Worm (Caenorhabditis elegans): ENCODE results near the gene rgs-10.

Gene rgs-10

ce11 chrX:14976840-14977534 lies 14.4 kb downstream of the rgs-10 start:
- TF ChIP-seq ztf-11 (tag; optimal IDR thresholded peaks at IDR 0.05) = no peak
- no peak for TF ChIP-seq madf-9 (GFP tag; conservative IDR thresholded peaks at IDR 0.05)
- peak; percentile 14 for TF ChIP-seq mes-2 (tag; optimal IDR thresholded peaks at IDR 0.05; ENCODE audit: poor library complexity, severe bottlenecking)
- TF ChIP-seq dve-1 (tag; optimal IDR thresholded peaks at IDR 0.05; ENCODE audit: insufficient read depth) = no peak
- TF ChIP-seq fkh-10 (GFP tag; optimal IDR thresholded peaks at IDR 0.05) = no peak
- no peak for TF ChIP-seq lin-13 (GFP tag; optimal IDR thresholded peaks at IDR 0.05)
- no peak for TF ChIP-seq nhr-28 (tag; optimal IDR thresholded peaks at IDR 0.05)
- no peak for TF ChIP-seq nhr-10 (tag; optimal IDR thresholded peaks at IDR 0.05)
- 0 out of 2 replicates have a peak, but pooled peaks have one; percentile 35 for TF ChIP-seq snpc-1.2 (GFP tag; IDR thresholded peaks at IDR 0.05)
- TF ChIP-seq T20F7.1 (GFP tag; optimal IDR thresholded peaks at IDR 0.05) = no peak
- no peak for TF ChIP-seq zip-11 (GFP tag; IDR thresholded peaks at IDR 0.05)
- no peak for TF ChIP-seq ceh-32 (tag; optimal IDR thresholded peaks at IDR 0.05; ENCODE audit: poor library complexity)
- TF ChIP-seq unc-62 (GFP tag; optimal IDR thresholded peaks at IDR 0.05 in 1 of 2) = no peak
- no peak for TF ChIP-seq unc-62 (tag; optimal IDR thresholded peaks at IDR 0.05)
- no peak for TF ChIP-seq hif-1 (tag; optimal IDR thresholded peaks at IDR 0.05)
- no peak for TF ChIP-seq R02D3.7 (tag; optimal IDR thresholded peaks at IDR 0.05)
- no peak for TF ChIP-seq hmg-1.1 (GFP tag; IDR thresholded peaks at IDR 0.05)
- TF ChIP-seq F26F4.8 (GFP tag; conservative IDR thresholded peaks at IDR 0.05) = 0 out of 2 replicates have a peak, but pooled peaks have one; percentile 19
- no peak for TF ChIP-seq lin-15B (tag; optimal IDR thresholded peaks at IDR 0.05)
- TF ChIP-seq nhr-102 (tag; optimal IDR thresholded peaks at IDR 0.05) = no peak
- no peak for TF ChIP-seq cey-2 (tag; optimal IDR thresholded peaks at IDR 0.05; ENCODE audit: borderline replicate concordance, insufficient read depth)
- no peak for TF ChIP-seq nhr-41 (GFP tag; IDR thresholded peaks at IDR 0.05)
- no peak for TF ChIP-seq F10B5.3 (tag; optimal IDR thresholded peaks at IDR 0.05)
- peak; percentile 44 for TF ChIP-seq ces-1 (GFP tag; optimal IDR thresholded peaks at IDR 0.05)
- 0 out of 2 replicates have a peak, but pooled peaks have one; percentile 13 for TF ChIP-seq lim-7 (GFP tag; IDR thresholded peaks at IDR 0.05)
- no peak for TF ChIP-seq duxl-1 (tag; optimal IDR thresholded peaks at IDR 0.05; ENCODE audit: poor library complexity)
- TF ChIP-seq snpc-4 (tag; optimal IDR thresholded peaks at IDR 0.05) = no peak
- no peak for TF ChIP-seq daf-8 (GFP tag; IDR thresholded peaks at IDR 0.05)
- no peak for TF ChIP-seq Y48G9A.11 (GFP tag; IDR thresholded peaks at IDR 0.05)
- no peak for TF ChIP-seq mdl-1 (tag; optimal IDR thresholded peaks at IDR 0.05)
- TF ChIP-seq lin-39 (tag; optimal IDR thresholded peaks at IDR 0.05) = no peak
- TF ChIP-seq aha-1 (tag) = peak; percentile 91
- no peak for TF ChIP-seq spr-3 (GFP tag; optimal IDR thresholded peaks at IDR 0.05)
- TF ChIP-seq lsy-2 (tag; optimal IDR thresholded peaks at IDR 0.05) = no peak
- no peak for TF ChIP-seq sdz-12 (GFP tag; optimal IDR thresholded peaks at IDR 0.05)
- TF ChIP-seq ZK546.5 (tag; optimal IDR thresholded peaks at IDR 0.05) = no peak
- no peak for TF ChIP-seq spr-1 (tag; optimal IDR thresholded peaks at IDR 0.05)
- no peak for TF ChIP-seq gei-8 (GFP tag; optimal IDR thresholded peaks at IDR 0.05)
- TF ChIP-seq vab-7 (GFP tag; IDR thresholded peaks at IDR 0.05) = no peak

ce11 chrX:14978756-14979155 lies 16.2 kb downstream of the rgs-10 start:
- TF ChIP-seq hlh-30 (tag; optimal IDR thresholded peaks at IDR 0.05; ENCODE audit: insufficient read depth) (peak; percentile 19), T26A8.4 (GFP tag; IDR thresholded peaks at IDR 0.05) (peak; percentile 27; the same call in 1 of the 2 replicates), ztf-7 (tag; optimal IDR thresholded peaks at IDR 0.05) (peak; percentile 32), ama-1 (optimal IDR thresholded peaks at IDR 0.05) (peak; percentile 76), pha-4 (GFP tag; IDR thresholded peaks at IDR 0.05) (no peak), pha-4 (tag; optimal IDR thresholded peaks at IDR 0.05) (peak; percentile 62), sdz-12 (GFP tag; optimal IDR thresholded peaks at IDR 0.05) (no peak), hlh-11 (tag; optimal IDR thresholded peaks at IDR 0.05) (peak; percentile 13), D1046.2 (GFP tag; IDR thresholded peaks at IDR 0.05) (no peak), Y75B8A.6 (GFP tag; IDR thresholded peaks at IDR 0.05) (no peak), vab-7 (GFP tag; IDR thresholded peaks at IDR 0.05) (no peak), ctbp-1 (GFP tag; IDR thresholded peaks at IDR 0.05) (no peak), dpl-1 (GFP tag; optimal IDR thresholded peaks at IDR 0.05) (no peak), nhr-48 (tag; optimal IDR thresholded peaks at IDR 0.05) (no peak), unc-62 (GFP tag; optimal IDR thresholded peaks at IDR 0.05 in 1 of 2) (no peak), unc-62 (tag; optimal IDR thresholded peaks at IDR 0.05) (no peak)
